Fruit fly (Drosophila melanogaster) whole organism, embryonic: ENCODE measurements around the gene klar.

Experiments
- Bgb ChIP-seq: fragments of 200-800 bp; sonication (Bioruptor generic); IDR thresholded peaks from 2 replicates; pipeline ENCODE4 v1.3.6; 2022; ENCODE audit warnings: missing biosample characterization, missing genetic modification characterization; ENCODE audit not compliant: partially characterized antibody
- BtbVII ChIP-seq: fragments of 200-800 bp; sonication (Bioruptor generic); optimal IDR thresholded peaks from 3 replicates; lab custom pipeline; 2017; ENCODE audit warnings: missing biosample characterization, mild to moderate bottlenecking, missing genetic modification characterization
- CG1024 ChIP-seq: fragments of 200-800 bp; sonication (Bioruptor generic); IDR thresholded peaks from 2 replicates; pipeline ENCODE4 v1.3.6; 2022; ENCODE audit warnings: missing biosample characterization, missing genetic modification characterization
- CG12769 ChIP-seq: fragments of 200-800 bp; sonication (Bioruptor generic); optimal IDR thresholded peaks from 2 replicates; lab custom pipeline; 2019; ENCODE audit warnings: missing biosample characterization, mild to moderate bottlenecking, missing genetic modification characterization, moderate library complexity
- CG14710 ChIP-seq: fragments of 200-800 bp; sonication (Bioruptor generic); optimal IDR thresholded peaks from 3 replicates; lab custom pipeline; 2019; ENCODE audit warnings: missing biosample characterization, mild to moderate bottlenecking, missing genetic modification characterization, moderate library complexity
- CG15514 ChIP-seq: fragments of 200-800 bp; sonication (Bioruptor generic); optimal IDR thresholded peaks from 3 replicates; lab custom pipeline; 2017; ENCODE audit warnings: missing biosample characterization, missing genetic modification characterization, mild to moderate bottlenecking, moderate library complexity, missing genetic modification reagents
- CG15696 ChIP-seq: fragments of 200-800 bp; sonication (Bioruptor generic); optimal IDR thresholded peaks from 2 replicates; lab custom pipeline; 2019; ENCODE audit warnings: missing biosample characterization, mild to moderate bottlenecking, missing genetic modification characterization, moderate library complexity
- CG17385 ChIP-seq: fragments of 200-800 bp; sonication (Bioruptor generic); optimal IDR thresholded peaks from 3 replicates; lab custom pipeline; 2018; ENCODE audit warnings: missing biosample characterization, mild to moderate bottlenecking, missing genetic modification characterization
- CG17912 ChIP-seq: fragments of 200-800 bp; sonication (Bioruptor generic); optimal IDR thresholded peaks from 2 replicates; lab custom pipeline; 2018; ENCODE audit warnings: missing biosample characterization, mild to moderate bottlenecking, missing genetic modification characterization
- CG2875 ChIP-seq: fragments of 200-800 bp; sonication (Bioruptor generic); optimal IDR thresholded peaks from 2 replicates; lab custom pipeline; 2017; ENCODE audit warnings: missing biosample characterization, mild to moderate bottlenecking, missing genetic modification characterization, missing genetic modification reagents
- CG31365 ChIP-seq: fragments of 200-800 bp; sonication (Bioruptor generic); optimal IDR thresholded peaks from 2 replicates; lab custom pipeline; 2018; ENCODE audit warnings: missing biosample characterization, mild to moderate bottlenecking, missing genetic modification characterization
- CG31441 ChIP-seq: fragments of 200-800 bp; sonication (Bioruptor generic); IDR thresholded peaks from 2 replicates; pipeline ENCODE4 v1.3.6; 2022; ENCODE audit warnings: missing biosample characterization, missing genetic modification characterization
- CG3281 ChIP-seq: fragments of 200-800 bp; sonication (Bioruptor generic); optimal IDR thresholded peaks from 3 replicates; lab custom pipeline; 2017; ENCODE audit warnings: missing biosample characterization, mild to moderate bottlenecking, missing genetic modification characterization
- CG34422 ChIP-seq: fragments of 200-800 bp; sonication (Bioruptor generic); IDR thresholded peaks from 3 replicates; pipeline ENCODE4 v1.3.6; 2022; ENCODE audit warnings: missing biosample characterization, missing genetic modification characterization
- CG5953 ChIP-seq: fragments of 200-800 bp; sonication (Bioruptor generic); IDR thresholded peaks from 2 replicates; pipeline ENCODE4 v1.3.6; 2022; ENCODE audit warnings: missing biosample characterization, missing genetic modification characterization
- HmgZ ChIP-seq: fragments of 200-800 bp; sonication (Bioruptor generic); optimal IDR thresholded peaks from 2 replicates; lab custom pipeline; 2018; ENCODE audit warnings: missing biosample characterization, mild to moderate bottlenecking, missing genetic modification characterization
- Rfx ChIP-seq: fragments of 200-800 bp; sonication (Bioruptor generic); IDR thresholded peaks from 2 replicates; pipeline ENCODE4 v1.3.6; 2022; ENCODE audit warnings: missing biosample characterization, missing genetic modification characterization
- Stat92E ChIP-seq, 3 experiments: fragments of >200 bp in 2 of 3; fragments of 200-800 bp in 1 of 3; sonication (Bioruptor generic) in 1 of 3; optimal IDR thresholded peaks; 2 replicates each; lab custom pipeline; 2017 to 2019; ENCODE audit warnings: missing biosample characterization in 3 of 3, missing genetic modification characterization in 3 of 3, mild to moderate bottlenecking in 1 of 3, moderate library complexity in 1 of 3
- Xrp1 ChIP-seq: fragments of 200-800 bp; sonication (Bioruptor generic); IDR thresholded peaks from 2 replicates; pipeline ENCODE4 v1.3.6; 2022; ENCODE audit warnings: missing biosample characterization, missing genetic modification characterization
- bbx ChIP-seq: fragments of 200-800 bp; sonication (Bioruptor generic); IDR thresholded peaks from 2 replicates; pipeline ENCODE4 v1.3.6; 2022; ENCODE audit warnings: missing biosample characterization, missing genetic modification characterization; ENCODE audit not compliant: partially characterized antibody
- cad ChIP-seq: fragments of >200 bp; optimal IDR thresholded peaks from 2 replicates; lab custom pipeline; 2017; ENCODE audit warnings: missing biosample characterization, missing genetic modification characterization
- chm ChIP-seq: fragments of 200-800 bp; sonication (Bioruptor generic); IDR thresholded peaks from 2 replicates; pipeline ENCODE4 v1.3.6; 2022; ENCODE audit warnings: missing biosample characterization, missing genetic modification characterization
- ci ChIP-seq: fragments of 200-800 bp; sonication (Bioruptor generic); IDR thresholded peaks from 3 replicates; pipeline ENCODE4 v1.3.6; 2022; ENCODE audit warnings: missing biosample characterization, missing genetic modification characterization
- cwo ChIP-seq: fragments of 200-800 bp; sonication (Bioruptor generic); optimal IDR thresholded peaks from 3 replicates; lab custom pipeline; 2017; ENCODE audit warnings: missing biosample characterization, missing genetic modification characterization, mild to moderate bottlenecking, moderate library complexity, missing genetic modification reagents
- eve ChIP-seq, 2 experiments: fragments of >200 bp; optimal IDR thresholded peaks; 2 replicates each; lab custom pipeline; 2017; ENCODE audit warnings: missing biosample characterization in 2 of 2, missing genetic modification characterization in 2 of 2
- gcm ChIP-seq: fragments of 200-800 bp; sonication (Bioruptor generic); optimal IDR thresholded peaks from 2 replicates; lab custom pipeline; 2019; ENCODE audit warnings: missing biosample characterization, mild to moderate bottlenecking, missing genetic modification characterization, moderate library complexity
- gro ChIP-seq: fragments of 200-800 bp; sonication (Bioruptor generic); optimal IDR thresholded peaks from 2 replicates; lab custom pipeline; 2016; ENCODE audit warnings: missing biosample characterization, missing genetic modification characterization
- gsb-n ChIP-seq: fragments of 200-800 bp; sonication (Bioruptor generic); optimal IDR thresholded peaks from 3 replicates; lab custom pipeline; 2018; ENCODE audit warnings: missing biosample characterization, mild to moderate bottlenecking, missing genetic modification characterization
- hbn ChIP-seq: fragments of 200-800 bp; sonication (Bioruptor generic); IDR thresholded peaks from 2 replicates; pipeline ENCODE4 v1.3.6; 2022; ENCODE audit warnings: missing biosample characterization, missing genetic modification characterization; ENCODE audit not compliant: partially characterized antibody
- kah ChIP-seq: fragments of 200-800 bp; sonication (Bioruptor generic); optimal IDR thresholded peaks from 2 replicates; lab custom pipeline; 2018; ENCODE audit warnings: missing biosample characterization, mild to moderate bottlenecking, missing genetic modification characterization
- ken ChIP-seq: fragments of 200-800 bp; sonication (Bioruptor generic); IDR thresholded peaks from 3 replicates; pipeline ENCODE4 v1.3.6; 2022; ENCODE audit warnings: missing biosample characterization, missing genetic modification characterization
- kni ChIP-seq: fragments of 200-800 bp; sonication (Bioruptor generic); optimal IDR thresholded peaks from 3 replicates; lab custom pipeline; 2017; ENCODE audit warnings: mild to moderate bottlenecking, missing biosample characterization, missing genetic modification reagents, missing genetic modification characterization
- nom ChIP-seq: fragments of 200-800 bp; sonication (Bioruptor generic); optimal IDR thresholded peaks from 2 replicates; lab custom pipeline; 2017; ENCODE audit warnings: missing biosample characterization, missing genetic modification characterization, mild to moderate bottlenecking, moderate library complexity, missing genetic modification reagents
- pita ChIP-seq: fragments of 200-800 bp; sonication (Bioruptor generic); optimal IDR thresholded peaks from 2 replicates; lab custom pipeline; 2017; ENCODE audit warnings: missing biosample characterization, mild to moderate bottlenecking, missing genetic modification characterization
- psq ChIP-seq: fragments of 200-800 bp; sonication (Bioruptor generic); optimal IDR thresholded peaks from 2 replicates; lab custom pipeline; 2017; ENCODE audit warnings: missing biosample characterization, missing genetic modification characterization
- ranshi ChIP-seq: fragments of 200-800 bp; sonication (Bioruptor generic); IDR thresholded peaks from 2 replicates; pipeline ENCODE4 v1.3.6; 2022; ENCODE audit warnings: missing biosample characterization, missing genetic modification characterization
- sd ChIP-seq: fragments of 200-800 bp; sonication (Bioruptor generic); optimal IDR thresholded peaks from 3 replicates; lab custom pipeline; 2018; ENCODE audit warnings: missing biosample characterization, mild to moderate bottlenecking, missing genetic modification characterization, moderate library complexity
- sob ChIP-seq: fragments of 200-800 bp; sonication (Bioruptor generic); IDR thresholded peaks from 2 replicates; pipeline ENCODE4 v1.3.6; 2022; ENCODE audit warnings: missing biosample characterization, missing genetic modification characterization
- sug ChIP-seq: fragments of 200-800 bp; optimal IDR thresholded peaks from 2 replicates; lab custom pipeline; 2019; ENCODE audit warnings: missing biosample characterization, mild to moderate bottlenecking, missing genetic modification characterization, moderate library complexity
- tna ChIP-seq: fragments of 200-800 bp; sonication (Bioruptor generic); IDR thresholded peaks from 2 replicates; pipeline ENCODE4 v1.3.6; 2022; ENCODE audit warnings: missing biosample characterization, missing genetic modification characterization; ENCODE audit not compliant: partially characterized antibody

The klar gene

DNA sequence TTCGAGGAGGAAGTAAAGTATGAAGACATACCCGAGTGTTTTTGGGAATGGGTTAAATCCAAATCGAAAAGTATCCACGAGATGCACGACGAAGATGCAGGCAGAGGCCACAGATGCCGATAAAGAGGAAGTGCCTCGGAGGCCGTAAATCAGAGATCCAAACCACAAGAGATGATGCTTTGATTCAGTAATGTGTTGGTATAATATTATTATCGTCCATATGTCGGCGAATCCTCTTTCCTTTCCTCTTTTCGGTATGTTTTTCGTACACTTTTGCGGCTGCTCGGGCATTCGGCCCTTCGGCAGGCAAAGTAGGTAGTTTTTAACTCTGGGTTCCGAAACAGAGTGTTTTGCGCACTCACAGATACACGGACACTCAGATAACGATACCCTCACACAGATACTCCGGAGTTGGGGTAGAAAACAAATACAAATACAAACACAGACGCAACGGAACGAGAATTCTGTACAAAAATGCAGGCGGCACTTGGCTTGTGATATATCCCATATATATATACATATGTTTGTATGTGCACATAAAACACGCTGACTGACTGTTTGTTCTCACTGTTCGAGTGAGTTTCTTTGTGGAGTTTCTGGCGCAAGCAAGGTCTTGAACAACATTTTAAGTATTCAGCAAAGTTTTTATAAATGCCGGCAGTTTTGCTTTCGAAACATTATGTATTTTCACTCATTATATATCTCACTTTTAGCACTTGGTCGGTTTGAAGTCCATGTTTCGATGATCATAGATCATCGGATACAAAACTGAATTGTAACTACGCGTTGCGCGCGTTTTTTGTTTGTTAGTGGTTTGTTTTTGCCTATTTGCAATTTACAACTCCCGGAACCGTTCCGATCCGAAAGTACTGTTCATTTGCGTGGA lies 50.2 kb downstream of the klar start (continued):
- TF ChIP-seq BtbVII (GFP tag; lab: Kevin White, UChicago) (peak; percentile 39), CG31365 (tag; lab: Kevin White, UChicago) (peak; percentile 6), Stat92E (GFP tag; optimal IDR thresholded peaks at IDR 0.05; lab: Kevin White, UChicago) (peak in 1 of 3 experiments; percentile 59), cwo (GFP tag; lab: Kevin White, UChicago) (no peak), gsb-n (no peak), nom (GFP tag; lab: Kevin White, UChicago) (peak; percentile 25), CG15514 (GFP tag; lab: Kevin White, UChicago) (peak; percentile 90), gcm (GFP tag; lab: Kevin White, UChicago) (peak; percentile 66), bbx (no peak; the same call in none of the 2 replicates), Rfx (peak; percentile 16; the same call in 1 of the 2 replicates), gro (GFP tag; lab: Kevin White, UChicago) (peak; percentile 8), CG17385 (GFP tag; lab: Kevin White, UChicago) (peak; percentile 24), ken (no peak), hbn (GFP tag; lab: Robert Waterston, UW) (no peak), kah (peak; percentile 37), Xrp1 (GFP tag; lab: Robert Waterston, UW) (peak; percentile 19; the same call in 1 of the 2 replicates), sob (GFP tag; lab: Robert Waterston, UW) (0 out of 2 replicates have a peak, but pooled peaks have one; percentile 17), CG15696 (tag; lab: Kevin White, UChicago) (peak; percentile 7), CG2875 (peak; percentile 11), eve (GFP tag; optimal IDR thresholded peaks at IDR 0.05; lab: Kevin White, UChicago) (peak in 1 of 2 experiments; percentile 82), ci (GFP tag; lab: Robert Waterston, UW) (peak; percentile 16; the same call in 1 of the 3 replicates), sd (tag; lab: Kevin White, UChicago) (peak; percentile 1), Bgb (GFP tag; lab: Robert Waterston, UW) (peak; percentile 53; the same call in 1 of the 2 replicates), CG31441 (GFP tag; lab: Robert Waterston, UW) (no peak), CG17912 (GFP tag; lab: Kevin White, UChicago) (no peak), pita (GFP tag; lab: Kevin White, UChicago) (peak; percentile 4), cad (GFP tag; lab: Kevin White, UChicago) (peak; percentile 20), psq (GFP tag; lab: Kevin White, UChicago) (peak; percentile 42), CG34422 (GFP tag; lab: Robert Waterston, UW) (0 out of 3 replicates have a peak, but pooled peaks have one; percentile 39), CG1024 (GFP tag; lab: Robert Waterston, UW) (no peak), HmgZ (tag; lab: Kevin White, UChicago) (peak; percentile 14), ranshi (GFP tag; lab: Robert Waterston, UW) (peak; percentile 25; the same call in 1 of the 2 replicates), tna (peak; percentile 9; the same call in 1 of the 2 replicates), CG3281 (GFP tag; lab: Kevin White, UChicago) (peak; percentile 13), CG12769 (peak; percentile 39), sug (tag; lab: Kevin White, UChicago) (peak; percentile 25), CG5953 (GFP tag; lab: Robert Waterston, UW) (0 out of 2 replicates have a peak, but pooled peaks have one; percentile 25), CG14710 (tag; lab: Kevin White, UChicago) (peak; percentile 18), chm (GFP tag; lab: Robert Waterston, UW) (peak; percentile 88), kni (GFP tag; lab: Kevin White, UChicago) (peak; percentile 68)
